Fruit fly (Drosophila melanogaster) S2 (cell line): ENCODE measurements around the gene CG42399.

ENCODE experiments used
- CG8478 ChIP-seq: fragments of >200 bp; optimal IDR thresholded peaks from 2 replicates; lab custom pipeline; 2018
- CTCF ChIP-seq, 2 experiments: fragments of >200 bp; optimal IDR thresholded peaks; 2 replicates each; lab custom pipeline; 2018

CG42399 gene

dm6 chr2L:116388-116787 lies 36.7 kb downstream of the CG42399 start, which contains the start of gene CG13694:
Gene CG13694 (minus strand): TSS chr2L:116488.
- TF ChIP-seq CTCF (optimal IDR thresholded peaks at IDR 0.05; lab: Kevin White, UChicago) (no peak), CG8478 (lab: Kevin White, UChicago) (no peak)

- peak in 1 of 2 experiments; percentile 14 for TF ChIP-seq CTCF (optimal IDR thresholded peaks at IDR 0.05; lab: Kevin White, UChicago)
- no peak for TF ChIP-seq CG8478 (lab: Kevin White, UChicago)
Observed at dm6 chr2L:114429-114828, 38.7 kb downstream of the CG42399 start, which contains the start of gene ND-15. Gene ND-15 (plus strand): TSS chr2L:114726.

DNA sequence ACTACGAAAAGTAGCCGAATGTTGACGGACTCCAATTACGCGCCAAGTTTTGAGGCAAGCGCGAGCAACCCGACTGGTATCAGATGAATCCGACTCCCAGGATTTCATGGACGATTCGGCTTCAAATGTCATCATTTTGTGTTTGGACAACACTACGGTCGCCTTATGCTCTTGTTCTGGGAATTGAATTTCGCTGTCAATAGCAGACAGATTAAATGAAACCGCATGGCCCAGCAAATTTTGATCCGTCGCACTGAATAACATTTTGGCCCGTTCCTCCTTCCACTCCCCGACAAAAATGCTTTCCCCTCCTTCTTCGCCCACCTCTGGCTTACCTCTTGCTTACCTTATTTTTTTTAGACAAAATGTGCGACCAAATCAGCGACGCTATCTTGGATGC lies 43.1 kb downstream of the CG42399 start:
- TF ChIP-seq CTCF (optimal IDR thresholded peaks at IDR 0.05; lab: Kevin White, UChicago) (no peak), CG8478 (lab: Kevin White, UChicago) (no peak)

dm6 chr2L:109098-109799 lies 43.9 kb downstream of the CG42399 start:
- no peak for TF ChIP-seq CTCF (optimal IDR thresholded peaks at IDR 0.05; lab: Kevin White, UChicago)
- no peak for TF ChIP-seq CG8478 (lab: Kevin White, UChicago)

DNA sequence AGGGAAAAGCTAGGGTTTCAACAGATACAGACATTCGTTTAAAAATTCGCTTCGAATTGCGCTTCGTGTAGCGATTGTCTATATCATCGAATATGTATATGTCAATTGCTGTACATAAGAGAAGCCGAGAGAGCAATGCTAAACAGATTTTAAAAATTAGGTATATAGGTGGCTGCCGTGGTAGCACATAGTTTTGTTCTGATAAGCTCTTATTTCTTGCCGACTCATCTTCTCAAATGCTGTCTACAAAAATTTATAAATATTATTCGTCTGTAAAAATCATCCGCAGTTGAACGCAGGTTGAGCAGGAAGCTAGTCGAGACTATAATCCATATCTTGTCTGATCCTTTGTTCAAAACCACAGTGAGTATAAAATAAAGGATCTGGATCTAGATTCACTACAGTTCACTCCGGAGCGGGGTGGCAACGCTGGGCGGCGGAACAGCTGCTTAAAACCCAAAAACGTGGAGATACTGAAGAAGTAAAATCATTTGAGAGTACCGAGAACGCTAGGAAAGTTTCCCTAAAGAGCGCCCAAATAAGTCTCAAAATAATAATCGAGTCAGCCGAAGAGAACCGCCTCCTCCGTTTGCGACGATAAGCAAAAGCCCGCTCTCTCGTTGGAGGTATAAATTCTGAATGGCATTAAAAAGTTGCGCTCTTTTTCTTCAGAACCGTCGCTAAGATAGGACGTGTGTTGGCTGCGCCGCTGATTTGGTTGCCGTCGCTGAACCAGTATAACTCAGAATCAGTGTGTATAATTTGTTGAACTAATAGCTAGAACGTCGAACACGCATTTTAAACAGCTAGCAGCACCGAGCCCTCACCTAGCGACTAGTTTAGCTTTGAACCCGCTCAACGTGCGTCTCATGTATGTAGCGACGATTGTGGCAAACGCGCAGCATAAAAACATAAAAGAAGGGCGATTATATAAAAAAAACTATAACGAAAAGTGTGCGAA lies 45.3 kb downstream of the CG42399 start:
- TF ChIP-seq CTCF (optimal IDR thresholded peaks at IDR 0.05; lab: Kevin White, UChicago) (peak in 1 of 2 experiments; percentile 2), CG8478 (lab: Kevin White, UChicago) (no peak)

- no peak for TF ChIP-seq CG8478 (lab: Kevin White, UChicago)
- no peak for TF ChIP-seq CTCF (optimal IDR thresholded peaks at IDR 0.05; lab: Kevin White, UChicago)
Observed at dm6 chr2L:107032-107431, 46.1 kb downstream of the CG42399 start.

dm6 chr2L:106540-106939 lies 46.6 kb downstream of the CG42399 start, which contains the start of the genes Nhe1 and Sam-S:
Gene Nhe1 (minus strand): TSS chr2L:106732.
Gene Sam-S (plus strand): TSS chr2L:106903.
- no peak for TF ChIP-seq CG8478 (lab: Kevin White, UChicago)
- no peak for TF ChIP-seq CTCF (optimal IDR thresholded peaks at IDR 0.05; lab: Kevin White, UChicago)

- TF ChIP-seq CTCF (optimal IDR thresholded peaks at IDR 0.05; lab: Kevin White, UChicago) (peak; percentile 24 to 38), CG8478 (lab: Kevin White, UChicago) (no peak)
Observed at dm6 chr2L:102161-102761, 50.8 kb downstream of the CG42399 start, which contains the start of gene Creld. Gene Creld (plus strand): TSS chr2L:102380.

DNA sequence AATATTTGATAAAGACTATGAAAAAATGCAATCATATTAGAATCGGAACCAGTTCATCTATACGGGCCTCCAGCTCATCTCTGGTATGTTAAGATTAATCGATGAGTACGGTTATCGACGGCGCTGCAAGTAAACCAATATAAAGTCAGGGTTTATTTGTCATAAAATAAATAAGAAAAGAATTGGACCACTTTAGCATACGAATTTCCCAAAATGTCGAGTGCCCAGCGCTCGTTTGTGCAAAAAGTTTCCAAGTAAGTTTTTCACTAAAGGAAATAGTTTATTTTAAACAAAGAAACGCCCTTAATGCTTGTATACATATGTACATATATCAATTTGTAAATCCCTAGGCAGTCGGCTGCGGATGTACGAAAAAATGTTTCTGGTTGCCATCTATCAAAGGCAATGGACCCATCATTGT lies 58.5 kb downstream of the CG42399 start, which contains the start of gene Zir:
Zir (plus strand) TSS at position 101 of the 421 bp plus-strand sequence.
- no peak for TF ChIP-seq CTCF (optimal IDR thresholded peaks at IDR 0.05; lab: Kevin White, UChicago)
- no peak for TF ChIP-seq CG8478 (lab: Kevin White, UChicago)
